Worm (Caenorhabditis elegans) whole organism, young adult: ENCODE measurements around the gene C50E3.13.

Experiments used
- B0261.1 ChIP-seq: sonication (generic microtip); optimal IDR thresholded peaks from 2 replicates; lab custom pipeline; 2016; ENCODE audit warnings: mild to moderate bottlenecking, missing genetic modification characterization, moderate library complexity, missing compliant biosample characterization
- F10E7.11 ChIP-seq: sonication (generic microtip); optimal IDR thresholded peaks from 2 replicates; lab custom pipeline; 2017; ENCODE audit warnings: mild to moderate bottlenecking, missing genetic modification characterization, moderate library complexity, missing compliant biosample characterization
- F23B12.7 ChIP-seq: sonication (generic microtip); optimal IDR thresholded peaks from 2 replicates; lab custom pipeline; 2017; ENCODE audit warnings: missing genetic modification characterization, mild to moderate bottlenecking, missing compliant biosample characterization, antibody characterized with exemption, moderate library complexity; ENCODE audit not compliant: insufficient read depth
- F33H1.4 ChIP-seq: fragments of 200-800 bp; sonication (Bioruptor generic); IDR thresholded peaks from 2 replicates; pipeline ENCODE4 v1.3.6; 2022; ENCODE audit warnings: missing genetic modification reagents, missing genetic modification characterization, missing compliant biosample characterization
- F37B4.10 ChIP-seq: fragments of 200-800 bp; sonication (Bioruptor generic); IDR thresholded peaks from 2 replicates; pipeline ENCODE4 v1.3.6; 2022; ENCODE audit warnings: missing genetic modification characterization, missing compliant biosample characterization
- F39B2.1 ChIP-seq: fragments of 200-800 bp; sonication (Bioruptor generic); IDR thresholded peaks from 2 replicates; pipeline ENCODE4 v1.3.6; 2022; ENCODE audit warnings: missing genetic modification reagents, missing genetic modification characterization, missing compliant biosample characterization
- F49E8.2 ChIP-seq: sonication (generic microtip); optimal IDR thresholded peaks from 3 replicates; lab custom pipeline; 2017; ENCODE audit warnings: missing genetic modification characterization, mild to moderate bottlenecking, missing compliant biosample characterization, antibody characterized with exemption, moderate library complexity; ENCODE audit not compliant: insufficient read depth
- F52B5.7 ChIP-seq: sonication (generic microtip); optimal IDR thresholded peaks from 2 replicates; lab custom pipeline; 2016; ENCODE audit warnings: mild to moderate bottlenecking, missing genetic modification characterization, missing compliant biosample characterization
- F57C9.4 ChIP-seq: sonication (generic microtip); optimal IDR thresholded peaks from 2 replicates; lab custom pipeline; 2017; ENCODE audit warnings: mild to moderate bottlenecking, missing genetic modification characterization, missing compliant biosample characterization
- K11D2.4 ChIP-seq: fragments of 200-800 bp; sonication (Bioruptor generic); IDR thresholded peaks from 2 replicates; pipeline ENCODE4 v1.3.6; 2022; ENCODE audit warnings: missing genetic modification reagents, missing genetic modification characterization, missing compliant biosample characterization
- Y53F4B.3 ChIP-seq: fragments of 200-800 bp; sonication (Bioruptor generic); IDR thresholded peaks from 2 replicates; pipeline ENCODE4 v1.3.6; 2022; ENCODE audit warnings: missing genetic modification reagents, missing genetic modification characterization, missing compliant biosample characterization
- Y95B8A.8 ChIP-seq: fragments of 200-800 bp; sonication (Bioruptor generic); IDR thresholded peaks from 2 replicates; pipeline ENCODE4 v1.3.6; 2022; ENCODE audit warnings: missing genetic modification reagents, missing genetic modification characterization, missing compliant biosample characterization
- akir-1 ChIP-seq: fragments of 200-800 bp; sonication (Bioruptor generic); optimal IDR thresholded peaks from 2 replicates; lab custom pipeline; 2018; ENCODE audit warnings: mild to moderate bottlenecking, missing genetic modification characterization, moderate library complexity, missing compliant biosample characterization
- aptf-3 ChIP-seq: fragments of 200-800 bp; sonication (Bioruptor generic); IDR thresholded peaks from 2 replicates; pipeline ENCODE4 v1.3.6; 2022; ENCODE audit warnings: missing genetic modification characterization, missing compliant biosample characterization
- atf-7 ChIP-seq: sonication (generic microtip); optimal IDR thresholded peaks from 2 replicates; lab custom pipeline; 2017; ENCODE audit warnings: mild to moderate bottlenecking, missing genetic modification characterization, missing compliant biosample characterization
- attf-5 ChIP-seq: fragments of 200-800 bp; sonication (Bioruptor generic); optimal IDR thresholded peaks from 2 replicates; lab custom pipeline; 2018; ENCODE audit warnings: mild to moderate bottlenecking, missing genetic modification characterization, missing compliant biosample characterization
- ceh-40 ChIP-seq: fragments of 200-800 bp; sonication (Bioruptor generic); IDR thresholded peaks from 2 replicates; pipeline ENCODE4 v1.3.6; 2022; ENCODE audit warnings: missing genetic modification characterization, missing compliant biosample characterization
- dox-1 ChIP-seq: fragments of 200-800 bp; sonication (Bioruptor generic); IDR thresholded peaks from 2 replicates; pipeline ENCODE4 v1.3.6; 2022; ENCODE audit warnings: missing genetic modification reagents, missing genetic modification characterization, missing compliant biosample characterization
- dpff-1 ChIP-seq: sonication (generic microtip); optimal IDR thresholded peaks from 2 replicates; lab custom pipeline; 2017; ENCODE audit warnings: mild to moderate bottlenecking, missing genetic modification characterization, missing compliant biosample characterization
- ets-4 ChIP-seq: fragments of 200-800 bp; sonication (Bioruptor generic); optimal IDR thresholded peaks from 2 replicates; lab custom pipeline; 2018; ENCODE audit warnings: mild to moderate bottlenecking, missing genetic modification characterization, missing compliant biosample characterization
- hlh-12 ChIP-seq: sonication (generic microtip); optimal IDR thresholded peaks from 2 replicates; lab custom pipeline; 2016; ENCODE audit warnings: missing genetic modification characterization, missing compliant biosample characterization
- hmg-1.2 ChIP-seq: fragments of 200-800 bp; sonication (Bioruptor generic); IDR thresholded peaks from 2 replicates; pipeline ENCODE4 v1.3.6; 2022; ENCODE audit warnings: missing genetic modification reagents, missing genetic modification characterization, missing compliant biosample characterization
- lin-35 ChIP-seq, 3 experiments: fragments of 150-350 bp in 2 of 3; sonication (generic microtip) in 1 of 3; optimal IDR thresholded peaks; 2 replicates each; lab custom pipeline; 2014 to 2018; ENCODE audit warnings: missing biosample characterization in 3 of 3, missing genetic modification characterization in 3 of 3, missing genetic modification reagents in 3 of 3
- lin-54 ChIP-seq: fragments of 200-800 bp; sonication (Bioruptor generic); optimal IDR thresholded peaks from 2 replicates; lab custom pipeline; 2018; ENCODE audit warnings: mild to moderate bottlenecking, missing genetic modification characterization, missing compliant biosample characterization
- lsl-1 ChIP-seq: fragments of 200-800 bp; sonication (Bioruptor generic); optimal IDR thresholded peaks from 2 replicates; lab custom pipeline; 2018; ENCODE audit warnings: mild to moderate bottlenecking, missing genetic modification characterization, moderate library complexity, missing compliant biosample characterization
- madf-6 ChIP-seq: fragments of 200-800 bp; sonication (Bioruptor generic); IDR thresholded peaks from 2 replicates; pipeline ENCODE4 v1.3.6; 2022; ENCODE audit warnings: missing genetic modification reagents, missing genetic modification characterization, missing compliant biosample characterization
- mcd-1 ChIP-seq: fragments of 200-800 bp; sonication (Bioruptor generic); IDR thresholded peaks from 2 replicates; pipeline ENCODE4 v1.3.6; 2022; ENCODE audit warnings: missing genetic modification reagents, missing genetic modification characterization, missing compliant biosample characterization
- nhr-27 ChIP-seq: fragments of 200-800 bp; sonication (Bioruptor generic); optimal IDR thresholded peaks from 2 replicates; lab custom pipeline; 2018; ENCODE audit warnings: mild to moderate bottlenecking, missing genetic modification characterization, moderate library complexity, missing compliant biosample characterization
- rcor-1 ChIP-seq: fragments of 200-800 bp; sonication (Bioruptor generic); IDR thresholded peaks from 2 replicates; pipeline ENCODE4 v1.3.6; 2022; ENCODE audit warnings: missing genetic modification reagents, missing genetic modification characterization, missing compliant biosample characterization
- repo-1 ChIP-seq: sonication (generic microtip); optimal IDR thresholded peaks from 2 replicates; lab custom pipeline; 2017; ENCODE audit warnings: mild to moderate bottlenecking, missing genetic modification characterization, missing compliant biosample characterization
- sdz-38 ChIP-seq: sonication (generic microtip); optimal IDR thresholded peaks from 2 replicates; lab custom pipeline; 2016; ENCODE audit warnings: missing genotype, missing genetic modification characterization, missing compliant biosample characterization
- snpc-1.1 ChIP-seq: sonication (generic microtip); optimal IDR thresholded peaks from 2 replicates; lab custom pipeline; 2017; ENCODE audit warnings: missing genetic modification characterization, mild to moderate bottlenecking, missing compliant biosample characterization, antibody characterized with exemption, moderate library complexity, missing genotype, missing genetic modification reagents; ENCODE audit not compliant: insufficient read depth
- snpc-1.3 ChIP-seq: sonication (generic microtip); optimal IDR thresholded peaks from 2 replicates; lab custom pipeline; 2017; ENCODE audit warnings: missing genetic modification characterization, mild to moderate bottlenecking, missing compliant biosample characterization, antibody characterized with exemption, moderate library complexity, missing genotype, missing genetic modification reagents; ENCODE audit not compliant: insufficient read depth
- snpc-4 ChIP-seq, 5 experiments: fragments of 150-350 bp in 1 of 5; sonication (generic microtip) in 4 of 5; optimal IDR thresholded peaks; 2 replicates each; lab custom pipeline; 2014 to 2018; ENCODE audit warnings: missing genetic modification characterization in 5 of 5, missing biosample characterization in 3 of 5, antibody characterized with exemption in 2 of 5, mild to moderate bottlenecking in 2 of 5, missing compliant biosample characterization in 2 of 5, missing genotype in 2 of 5, moderate library complexity in 2 of 5, missing genetic modification reagents in 1 of 5
- somi-1 ChIP-seq: fragments of 200-800 bp; sonication (Bioruptor generic); optimal IDR thresholded peaks from 2 replicates; lab custom pipeline; 2018; ENCODE audit warnings: mild to moderate bottlenecking, missing genetic modification characterization, missing compliant biosample characterization
- sptf-2 ChIP-seq: fragments of 200-800 bp; sonication (Bioruptor generic); optimal IDR thresholded peaks from 2 replicates; lab custom pipeline; 2018; ENCODE audit warnings: mild to moderate bottlenecking, missing genetic modification characterization, missing compliant biosample characterization
- tbx-9 ChIP-seq: sonication (generic microtip); optimal IDR thresholded peaks from 2 replicates; lab custom pipeline; 2016; ENCODE audit warnings: borderline replicate concordance, missing genetic modification characterization, inconsistent platforms, missing compliant biosample characterization
- unc-130 ChIP-seq: sonication (generic microtip); optimal IDR thresholded peaks from 2 replicates; lab custom pipeline; 2016; ENCODE audit warnings: missing genetic modification reagents, missing genetic modification characterization, missing compliant biosample characterization
- zfh-2 ChIP-seq: fragments of 200-800 bp; sonication (Bioruptor generic); conservative IDR thresholded peaks from 2 replicates; pipeline ENCODE4 v1.3.6; 2022; ENCODE audit warnings: missing genetic modification reagents, missing genetic modification characterization, missing compliant biosample characterization
- ztf-18 ChIP-seq: sonication (generic microtip); optimal IDR thresholded peaks from 2 replicates; lab custom pipeline; 2016; ENCODE audit warnings: missing genotype, mild to moderate bottlenecking, missing genetic modification characterization, missing compliant biosample characterization
- ztf-22 ChIP-seq: fragments of 200-800 bp; sonication (Bioruptor generic); optimal IDR thresholded peaks from 2 replicates; lab custom pipeline; 2018; ENCODE audit warnings: mild to moderate bottlenecking, missing genetic modification characterization, moderate library complexity, missing compliant biosample characterization

Gene C50E3.13

DNA sequence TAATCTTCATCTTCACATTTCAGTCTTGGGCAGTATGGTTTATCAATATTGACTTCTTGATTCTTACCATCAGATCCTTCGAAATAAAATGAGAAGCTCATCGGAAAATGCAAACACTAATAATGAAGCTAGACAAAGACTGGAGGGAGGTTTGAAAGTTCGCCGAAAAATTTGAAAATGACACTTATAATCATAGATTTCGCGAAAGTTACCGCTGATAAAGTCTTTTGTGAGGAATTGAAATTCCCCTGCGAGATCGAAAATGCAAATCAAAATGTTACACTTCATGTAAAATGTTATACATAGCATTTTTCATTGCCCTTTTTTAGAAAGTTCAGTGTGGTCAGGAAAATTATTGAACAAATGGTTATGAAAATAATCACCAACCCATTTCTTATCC, 25.8 kb downstream of the C50E3.13 start, which contains the start of gene C50E3.7:
TSS of gene C50E3.7 (minus strand) at position 101 of the 400 bp plus-strand sequence.
- TF ChIP-seq repo-1 (tag; lab: Kevin White, UChicago) (no peak), zfh-2 (no peak), Y53F4B.3 (GFP tag; lab: Robert Waterston, UW) (no peak), ets-4 (GFP tag; lab: Kevin White, UChicago) (no peak), ztf-22 (GFP tag; lab: Kevin White, UChicago) (no peak), sptf-2 (GFP tag; lab: Kevin White, UChicago) (no peak), Y95B8A.8 (GFP tag; lab: Robert Waterston, UW) (no peak), dox-1 (GFP tag; lab: Robert Waterston, UW) (no peak), K11D2.4 (GFP tag; lab: Robert Waterston, UW) (no peak), nhr-27 (tag; lab: Kevin White, UChicago) (no peak), snpc-1.3 (tag; lab: Kevin White, UChicago) (no peak), F52B5.7 (tag; lab: Kevin White, UChicago) (no peak), F39B2.1 (no peak), ceh-40 (GFP tag; lab: Robert Waterston, UW) (no peak), B0261.1 (no peak), F10E7.11 (tag; lab: Kevin White, UChicago) (no peak), F37B4.10 (GFP tag; lab: Robert Waterston, UW) (no peak), F57C9.4 (no peak)

DNA sequence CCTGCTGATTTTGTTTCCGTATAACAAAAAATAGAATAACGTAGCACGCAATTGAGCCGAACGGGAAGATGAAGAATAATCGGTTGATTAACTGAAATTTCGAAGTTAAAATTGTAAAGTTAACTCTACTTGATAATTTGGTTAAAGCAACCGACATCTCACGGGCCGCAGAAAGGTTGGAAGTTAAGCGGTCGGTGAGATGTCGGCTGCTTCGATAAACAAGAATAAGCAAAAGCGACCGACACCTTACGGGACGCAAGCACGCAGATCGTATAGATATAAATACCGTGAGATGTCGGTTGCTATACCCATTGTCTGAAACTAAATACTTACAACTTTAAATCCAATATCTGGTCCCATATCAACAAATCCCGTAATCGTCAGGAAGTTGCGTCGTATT, 28.9 kb downstream of the C50E3.13 start:
- TF ChIP-seq sptf-2 (GFP tag; lab: Kevin White, UChicago) = no peak
- no peak for TF ChIP-seq snpc-4 (GFP tag; optimal IDR thresholded peaks at IDR 0.05; lab: Kevin White, UChicago)
- peak in 2 of 4 experiments; percentile 72 to 81 for TF ChIP-seq snpc-4 (tag; optimal IDR thresholded peaks at IDR 0.05; lab: Kevin White, UChicago)
- no peak for TF ChIP-seq lin-54 (GFP tag; lab: Kevin White, UChicago)
- peak; percentile 59 for TF ChIP-seq snpc-1.1 (tag; lab: Kevin White, UChicago)
- no peak for TF ChIP-seq aptf-3 (GFP tag; lab: Robert Waterston, UW)
- TF ChIP-seq sdz-38 (tag; lab: Kevin White, UChicago) = no peak
- TF ChIP-seq lin-35 (GFP tag; optimal IDR thresholded peaks at IDR 0.05; lab: Kevin White, UChicago) = no peak
- TF ChIP-seq unc-130 (GFP tag; lab: Kevin White, UChicago) = no peak

DNA sequence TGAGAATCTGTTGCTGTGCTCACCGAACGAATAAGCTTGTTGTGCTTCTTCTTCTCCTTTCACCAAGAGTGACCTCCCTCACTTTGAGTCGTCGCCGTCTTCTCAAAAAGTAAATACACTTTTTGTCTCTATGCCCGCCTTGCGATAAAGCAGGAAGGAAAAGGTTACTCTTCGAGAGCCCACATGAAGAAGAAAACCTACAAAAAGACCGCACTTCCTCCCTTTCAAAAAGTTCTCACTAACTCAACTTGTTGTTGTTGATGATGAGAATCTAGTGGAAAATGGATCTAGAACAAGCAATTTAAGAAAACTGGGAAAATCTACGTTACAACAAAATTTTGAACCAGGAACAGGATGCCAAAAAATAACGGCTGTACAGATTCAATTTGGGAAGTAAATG, 33.6 kb downstream of the C50E3.13 start, which contains the start of gene C50E3.6:
TSS of gene C50E3.6 (minus strand) at position 101 of the 400 bp plus-strand sequence.
- TF ChIP-seq F33H1.4 (no peak), dpff-1 (tag; lab: Kevin White, UChicago) (no peak), hlh-12 (no peak), atf-7 (tag; lab: Kevin White, UChicago) (no peak)

DNA sequence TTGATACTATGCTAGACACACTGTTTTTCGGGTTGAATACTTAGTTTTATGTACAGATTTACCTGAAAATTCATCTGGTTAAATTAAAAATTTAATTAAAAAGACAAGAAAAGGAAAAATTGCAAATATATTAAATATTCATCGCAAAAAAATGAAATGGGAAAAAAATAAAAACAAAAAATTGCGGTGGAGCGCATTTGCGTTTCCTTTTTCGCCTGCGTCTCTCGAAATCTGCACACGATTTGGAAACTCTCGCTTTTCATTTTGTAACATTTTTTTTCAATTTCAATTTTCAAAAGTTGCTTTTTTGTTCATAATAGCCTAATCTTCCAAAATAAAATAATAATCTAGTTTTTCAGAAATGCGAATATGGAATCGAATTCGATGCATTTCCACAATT, 36.4 kb downstream of the C50E3.13 start, which contains the start of the genes F19F10.11 and C50E3.5:
TSS of gene F19F10.11 (minus strand) at position 68 of the 400 bp plus-strand sequence.
TSS of gene C50E3.5 (plus strand) at position 360 of the 400 bp plus-strand sequence.
- TF ChIP-seq madf-6 (GFP tag; lab: Robert Waterston, UW) = peak; percentile 60
- no peak for TF ChIP-seq rcor-1 (GFP tag; lab: Robert Waterston, UW)
- TF ChIP-seq hmg-1.2 (GFP tag; lab: Robert Waterston, UW) = peak; percentile 98
- peak; percentile 28 for TF ChIP-seq lsl-1 (GFP tag; lab: Kevin White, UChicago)
- TF ChIP-seq snpc-1.3 (tag; lab: Kevin White, UChicago) = peak; percentile 60
- TF ChIP-seq F23B12.7 (tag; lab: Kevin White, UChicago) = peak; percentile 45
- TF ChIP-seq F49E8.2 (tag; lab: Kevin White, UChicago) = no peak
- peak; percentile 12 for TF ChIP-seq snpc-1.1 (tag; lab: Kevin White, UChicago)
- TF ChIP-seq lin-35 (GFP tag; optimal IDR thresholded peaks at IDR 0.05; lab: Kevin White, UChicago) = peak in 1 of 3 experiments; percentile 50
- 0 out of 2 replicates have a peak, but pooled peaks have one; percentile 27 for TF ChIP-seq dox-1 (GFP tag; lab: Robert Waterston, UW)
- no peak for TF ChIP-seq snpc-4 (GFP tag; optimal IDR thresholded peaks at IDR 0.05; lab: Kevin White, UChicago)
- TF ChIP-seq snpc-4 (tag; optimal IDR thresholded peaks at IDR 0.05; lab: Kevin White, UChicago) = peak in 3 of 4 experiments; percentile 12 to 34 (median 18)
- TF ChIP-seq somi-1 (GFP tag; lab: Kevin White, UChicago) = no peak
- TF ChIP-seq lin-54 (GFP tag; lab: Kevin White, UChicago) = peak; percentile 30
- peak; percentile 91 for TF ChIP-seq attf-5 (GFP tag; lab: Kevin White, UChicago)
- TF ChIP-seq tbx-9 (tag; lab: Kevin White, UChicago) = no peak
- no peak for TF ChIP-seq akir-1 (GFP tag; lab: Kevin White, UChicago)
- TF ChIP-seq mcd-1 = peak; percentile 95
- peak; percentile 29 for TF ChIP-seq ztf-18 (tag; lab: Kevin White, UChicago)
